Fruit fly (Drosophila melanogaster) whole organism, wandering third instar larva: ENCODE data around the gene CG14258.

Experiments
- Abd-B ChIP-seq: fragments of >200 bp; optimal IDR thresholded peaks from 2 replicates; lab custom pipeline; 2017; ENCODE audit warnings: missing biosample characterization, missing genetic modification characterization
- CG9705 ChIP-seq: fragments of 200-800 bp; sonication (Bioruptor generic); optimal IDR thresholded peaks from 2 replicates; lab custom pipeline; 2018; ENCODE audit warnings: missing biosample characterization, mild to moderate bottlenecking, missing genetic modification characterization
- Dfd ChIP-seq: fragments of >200 bp; optimal IDR thresholded peaks from 2 replicates; lab custom pipeline; 2017; ENCODE audit warnings: missing biosample characterization, missing genetic modification characterization
- Dif ChIP-seq: fragments of 200-275, 200-300 bp; sonication (Bioruptor generic); optimal IDR thresholded peaks from 2 replicates; lab custom pipeline; 2018; ENCODE audit warnings: missing biosample characterization, missing genetic modification characterization; ENCODE audit not compliant: partially characterized antibody
- GATAd ChIP-seq: sonication (Bioruptor generic); optimal IDR thresholded peaks from 2 replicates; lab custom pipeline; 2016; ENCODE audit warnings: missing biosample characterization, missing genetic modification characterization
- HLH106 ChIP-seq: fragments of 200-800 bp; optimal IDR thresholded peaks from 3 replicates; lab custom pipeline; 2019; ENCODE audit warnings: missing biosample characterization, mild to moderate bottlenecking, missing genetic modification characterization, moderate library complexity
- Hnf4 ChIP-seq: fragments of 200-800 bp; sonication (Bioruptor generic); optimal IDR thresholded peaks from 2 replicates; lab custom pipeline; 2016; ENCODE audit warnings: missing biosample characterization, mild to moderate bottlenecking, missing genetic modification characterization
- Hr78 ChIP-seq: fragments of >200 bp; optimal IDR thresholded peaks from 2 replicates; lab custom pipeline; 2017; ENCODE audit warnings: missing biosample characterization, missing genetic modification characterization
- Hr83 ChIP-seq: fragments of 200-300 bp; sonication (Bioruptor generic); optimal IDR thresholded peaks from 2 replicates; lab custom pipeline; 2016; ENCODE audit warnings: missing biosample characterization, mild to moderate bottlenecking, missing genetic modification characterization, moderate library complexity; ENCODE audit not compliant: poor library complexity, severe bottlenecking
- Jra ChIP-seq: sonication (Bioruptor generic); optimal IDR thresholded peaks from 2 replicates; lab custom pipeline; 2016; ENCODE audit warnings: missing biosample characterization, missing genetic modification characterization
- Mio ChIP-seq: sonication (Bioruptor generic); optimal IDR thresholded peaks from 2 replicates; lab custom pipeline; 2016; ENCODE audit warnings: missing biosample characterization, missing genetic modification characterization
- Myc ChIP-seq: fragments of >200 bp; optimal IDR thresholded peaks from 2 replicates; lab custom pipeline; 2017
- N ChIP-seq: fragments of >200 bp; optimal IDR thresholded peaks from 2 replicates; lab custom pipeline; 2018; ENCODE audit warnings: missing biosample characterization, missing external identifiers, missing genetic modification characterization
- OdsH ChIP-seq: fragments of 200-800 bp; sonication (Bioruptor generic); optimal IDR thresholded peaks from 2 replicates; lab custom pipeline; 2016; ENCODE audit warnings: missing biosample characterization, mild to moderate bottlenecking, missing genetic modification characterization
- Rel ChIP-seq, 2 experiments: fragments of 200-800 bp; sonication (Bioruptor generic) in 1 of 2; optimal IDR thresholded peaks; 2 replicates in 1 of 2; 3 replicates in 1 of 2; lab custom pipeline; 2016 to 2019; ENCODE audit warnings: mild to moderate bottlenecking in 2 of 2, missing biosample characterization in 2 of 2, missing genetic modification characterization in 2 of 2, moderate library complexity in 1 of 2
- Sp1 ChIP-seq: fragments of 200-800 bp; sonication (Bioruptor generic); optimal IDR thresholded peaks from 3 replicates; lab custom pipeline; 2019; ENCODE audit warnings: missing biosample characterization, mild to moderate bottlenecking, missing genetic modification characterization, moderate library complexity
- Vsx2 ChIP-seq: fragments of 200-300, 225-300 bp; sonication (Bioruptor generic); optimal IDR thresholded peaks from 2 replicates; lab custom pipeline; 2018; ENCODE audit warnings: missing biosample characterization, missing genetic modification characterization; ENCODE audit not compliant: partially characterized antibody
- br ChIP-seq: fragments of 200-800 bp; sonication (Bioruptor generic); optimal IDR thresholded peaks from 2 replicates; lab custom pipeline; 2016; ENCODE audit warnings: missing biosample characterization, missing genetic modification characterization
- brk ChIP-seq: fragments of 200-800 bp; sonication (Bioruptor generic); optimal IDR thresholded peaks from 2 replicates; lab custom pipeline; 2016; ENCODE audit warnings: missing biosample characterization, mild to moderate bottlenecking, missing genetic modification characterization
- dl ChIP-seq, 2 experiments: fragments of 175-275, 200-275 bp in 1 of 2; fragments of 200-275 bp in 1 of 2; sonication (Bioruptor generic); optimal IDR thresholded peaks; lab custom pipeline; 2018; ENCODE audit warnings: mild to moderate bottlenecking in 2 of 2, missing biosample characterization in 2 of 2, missing genetic modification characterization in 2 of 2, moderate library complexity in 2 of 2; ENCODE audit not compliant: partially characterized antibody in 2 of 2, insufficient read depth in 1 of 2
- dmrt93B ChIP-seq: fragments of 200-800 bp; sonication (Bioruptor generic); optimal IDR thresholded peaks from 2 replicates; lab custom pipeline; 2018; ENCODE audit warnings: missing biosample characterization, mild to moderate bottlenecking, missing genetic modification characterization
- dsf ChIP-seq: sonication (Bioruptor generic); optimal IDR thresholded peaks from 2 replicates; lab custom pipeline; 2016; ENCODE audit warnings: missing biosample characterization, missing genetic modification characterization, borderline replicate concordance
- ey ChIP-seq: fragments of 200-800 bp; sonication (Bioruptor generic); optimal IDR thresholded peaks from 2 replicates; lab custom pipeline; 2016; ENCODE audit warnings: missing biosample characterization, missing genetic modification characterization
- foxo ChIP-seq, 2 experiments: fragments of 200-800 bp; sonication (Bioruptor generic); optimal IDR thresholded peaks; 2 replicates in 1 of 2; 3 replicates in 1 of 2; lab custom pipeline; 2016 to 2017; ENCODE audit warnings: missing biosample characterization in 2 of 2, missing genetic modification characterization in 2 of 2
- fru ChIP-seq: fragments of 200-800 bp; sonication (Bioruptor generic); optimal IDR thresholded peaks from 3 replicates; lab custom pipeline; 2016; ENCODE audit warnings: missing biosample characterization, mild to moderate bottlenecking, missing genetic modification characterization
- h ChIP-seq: fragments of 200-800 bp; sonication (Bioruptor generic); optimal IDR thresholded peaks from 3 replicates; lab custom pipeline; 2016; ENCODE audit warnings: missing biosample characterization, mild to moderate bottlenecking, missing genetic modification characterization
- jim ChIP-seq: fragments of 175-275, 200-325 bp; sonication (Bioruptor generic); optimal IDR thresholded peaks from 2 replicates; lab custom pipeline; 2016; ENCODE audit warnings: missing biosample characterization, mild to moderate bottlenecking, missing genetic modification characterization
- lola ChIP-seq: fragments of >200 bp; optimal IDR thresholded peaks from 2 replicates; lab custom pipeline; 2017; ENCODE audit warnings: missing biosample characterization, missing genetic modification characterization
- psq ChIP-seq: fragments of 200-800 bp; sonication (Bioruptor generic); optimal IDR thresholded peaks from 3 replicates; lab custom pipeline; 2017; ENCODE audit warnings: missing biosample characterization, mild to moderate bottlenecking, missing genetic modification characterization, moderate library complexity
- rgr ChIP-seq: fragments of 200-800 bp; sonication (Bioruptor generic); optimal IDR thresholded peaks from 3 replicates; lab custom pipeline; 2016; ENCODE audit warnings: missing biosample characterization, mild to moderate bottlenecking, missing genetic modification characterization
- sage ChIP-seq: fragments of 200-800 bp; sonication (Bioruptor generic); optimal IDR thresholded peaks from 2 replicates; lab custom pipeline; 2016; ENCODE audit warnings: missing biosample characterization, mild to moderate bottlenecking, missing genetic modification characterization
- sv ChIP-seq: fragments of 200-800 bp; sonication (Bioruptor generic); optimal IDR thresholded peaks from 3 replicates; lab custom pipeline; 2016; ENCODE audit warnings: missing biosample characterization, missing genetic modification characterization
- tai ChIP-seq: sonication (Bioruptor generic); optimal IDR thresholded peaks from 2 replicates; lab custom pipeline; 2016; ENCODE audit warnings: missing biosample characterization, missing genetic modification characterization
- woc ChIP-seq: sonication (Bioruptor generic); optimal IDR thresholded peaks from 2 replicates; lab custom pipeline; 2016; ENCODE audit warnings: missing biosample characterization, mild to moderate bottlenecking, missing genetic modification characterization

CG14258 gene

dm6 chr3R:27092263-27092662 is 680 bp upstream of the CG14258 start:
- peak; percentile 69 for TF ChIP-seq tai (GFP tag; lab: Kevin White, UChicago)
- TF ChIP-seq brk (GFP tag; lab: Kevin White, UChicago) = no peak
- TF ChIP-seq dl (GFP tag; optimal IDR thresholded peaks at IDR 0.05; lab: Kevin White, UChicago; ENCODE audit: insufficient read depth in 1 of 2, partially characterized antibody in 2 of 2) = no peak
- no peak for TF ChIP-seq jim
- peak; percentile 75 for TF ChIP-seq ey
- peak; percentile 78 for TF ChIP-seq Hnf4 (GFP tag; lab: Kevin White, UChicago)
- TF ChIP-seq foxo (GFP tag; optimal IDR thresholded peaks at IDR 0.05; lab: Kevin White, UChicago) = peak in 1 of 2 experiments; percentile 68
- peak; percentile 65 for TF ChIP-seq HLH106 (tag; lab: Kevin White, UChicago)
- peak; percentile 57 for TF ChIP-seq OdsH (GFP tag; lab: Kevin White, UChicago)
- peak; percentile 68 for TF ChIP-seq br (GFP tag; lab: Kevin White, UChicago)
- peak; percentile 17 for TF ChIP-seq GATAd (GFP tag; lab: Kevin White, UChicago)
- TF ChIP-seq CG9705 (GFP tag; lab: Kevin White, UChicago) = no peak
- peak; percentile 16 for TF ChIP-seq woc (GFP tag; lab: Kevin White, UChicago)
- peak; percentile 48 for TF ChIP-seq Sp1
- TF ChIP-seq N (GFP tag; lab: Kevin White, UChicago) = no peak
- no peak for TF ChIP-seq Dfd (GFP tag; lab: Kevin White, UChicago)
- TF ChIP-seq Mio (GFP tag; lab: Kevin White, UChicago) = no peak
- TF ChIP-seq h (GFP tag; lab: Kevin White, UChicago) = peak; percentile 74
- no peak for TF ChIP-seq Myc
- peak; percentile 51 for TF ChIP-seq psq (GFP tag; lab: Kevin White, UChicago)
- TF ChIP-seq dmrt93B = peak; percentile 11
- TF ChIP-seq fru (GFP tag; lab: Kevin White, UChicago) = peak; percentile 57
- peak; percentile 71 for TF ChIP-seq rgr (GFP tag; lab: Kevin White, UChicago)
- no peak for TF ChIP-seq Rel (GFP tag; optimal IDR thresholded peaks at IDR 0.05; lab: Kevin White, UChicago)
- peak; percentile 85 for TF ChIP-seq Rel (tag; optimal IDR thresholded peaks at IDR 0.05; lab: Kevin White, UChicago)
- TF ChIP-seq Jra = no peak

dm6 chr3R:27094233-27094632 is 1.3 kb downstream of the CG14258 start, which contains the start of gene CG14259:
CG14259 (plus strand) TSS chr3R:27094533.
- TF ChIP-seq Mio (GFP tag; lab: Kevin White, UChicago) (no peak), tai (GFP tag; lab: Kevin White, UChicago) (no peak), Jra (no peak), Hnf4 (GFP tag; lab: Kevin White, UChicago) (no peak), N (GFP tag; lab: Kevin White, UChicago) (no peak), Dfd (GFP tag; lab: Kevin White, UChicago) (no peak)

DNA sequence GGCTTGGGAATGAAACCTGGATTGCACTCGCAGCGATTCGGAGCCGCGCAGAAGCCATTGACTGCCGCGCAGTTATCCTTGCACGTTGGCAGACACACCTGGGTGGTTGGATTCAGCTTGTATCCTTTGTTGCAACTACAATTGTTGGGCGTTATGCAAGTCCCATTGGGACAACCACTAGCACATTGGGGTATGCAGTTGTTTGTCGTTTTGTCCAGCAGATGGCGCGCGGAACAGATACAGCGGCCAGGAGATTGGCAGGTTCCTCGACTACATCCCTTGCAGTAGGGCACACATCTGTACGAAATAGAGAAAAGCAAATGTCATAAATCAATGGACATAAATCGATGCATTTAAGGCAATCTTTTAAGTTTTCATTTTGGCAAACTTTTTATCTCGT is 5.7 kb downstream of the CG14258 start:
- no peak for TF ChIP-seq lola (GFP tag; lab: Kevin White, UChicago)
- no peak for TF ChIP-seq HLH106 (tag; lab: Kevin White, UChicago)
- TF ChIP-seq sv (GFP tag; lab: Kevin White, UChicago) = no peak
- TF ChIP-seq br (GFP tag; lab: Kevin White, UChicago) = no peak
- no peak for TF ChIP-seq OdsH (GFP tag; lab: Kevin White, UChicago)
- TF ChIP-seq Abd-B (GFP tag; lab: Kevin White, UChicago) = no peak
- no peak for TF ChIP-seq h (GFP tag; lab: Kevin White, UChicago)
- TF ChIP-seq sage (GFP tag; lab: Kevin White, UChicago) = no peak
- TF ChIP-seq dmrt93B = no peak
- no peak for TF ChIP-seq Rel (GFP tag; optimal IDR thresholded peaks at IDR 0.05; lab: Kevin White, UChicago)
- no peak for TF ChIP-seq Rel (tag; optimal IDR thresholded peaks at IDR 0.05; lab: Kevin White, UChicago)
- no peak for TF ChIP-seq brk (GFP tag; lab: Kevin White, UChicago)
- TF ChIP-seq N (GFP tag; lab: Kevin White, UChicago) = no peak

- TF ChIP-seq CG9705 (GFP tag; lab: Kevin White, UChicago) (no peak), Dif (GFP tag; lab: Kevin White, UChicago) (no peak), fru (GFP tag; lab: Kevin White, UChicago) (no peak), OdsH (GFP tag; lab: Kevin White, UChicago) (no peak), Hr78 (GFP tag; lab: Kevin White, UChicago) (no peak), sage (GFP tag; lab: Kevin White, UChicago) (no peak), dsf (GFP tag; lab: Kevin White, UChicago) (no peak), Vsx2 (no peak), lola (GFP tag; lab: Kevin White, UChicago) (no peak), Hr83 (GFP tag; lab: Kevin White, UChicago) (no peak), N (GFP tag; lab: Kevin White, UChicago) (no peak), ey (no peak), h (GFP tag; lab: Kevin White, UChicago) (no peak), Rel (GFP tag; optimal IDR thresholded peaks at IDR 0.05; lab: Kevin White, UChicago) (no peak), Rel (tag; optimal IDR thresholded peaks at IDR 0.05; lab: Kevin White, UChicago) (no peak)
These were observed 6.6 kb downstream of the CG14258 start, which contains the start of gene eater for dm6 chr3R:27099579-27099978. eater (minus strand) TSS chr3R:27099679.
